Worm (Caenorhabditis elegans) whole organism, L1 larva: ENCODE data around the gene T19D12.6.

ENCODE experiments used
- C16A3.4 ChIP-seq: fragments of 150-350 bp; optimal IDR thresholded peaks from 2 replicates; lab custom pipeline; 2014; ENCODE audit warnings: missing biosample characterization, missing genetic modification characterization
- F16B12.6 ChIP-seq: fragments of 150-350 bp; optimal IDR thresholded peaks from 2 replicates; lab custom pipeline; 2014; ENCODE audit warnings: missing biosample characterization, missing genetic modification characterization
- aly-2 ChIP-seq: fragments of 150-350 bp; optimal IDR thresholded peaks from 2 replicates; lab custom pipeline; 2014; ENCODE audit warnings: missing biosample characterization, missing genetic modification characterization
- ama-1 ChIP-seq: fragments of 150-350 bp; optimal IDR thresholded peaks from 2 replicates; lab custom pipeline; 2014
- blmp-1 ChIP-seq: fragments of 150-350 bp; optimal IDR thresholded peaks from 2 replicates; lab custom pipeline; 2014; ENCODE audit warnings: missing biosample characterization, missing genetic modification characterization
- ceh-63 ChIP-seq: fragments of 200-800 bp; sonication (Bioruptor generic); optimal IDR thresholded peaks from 2 replicates; lab custom pipeline; 2018; ENCODE audit warnings: mild to moderate bottlenecking, missing genetic modification characterization, missing compliant biosample characterization
- ceh-8 ChIP-seq: fragments of 200-800 bp; sonication (Bioruptor generic); optimal IDR thresholded peaks from 2 replicates; lab custom pipeline; 2018; ENCODE audit warnings: mild to moderate bottlenecking, missing genetic modification characterization, moderate library complexity, missing compliant biosample characterization
- ceh-82 ChIP-seq, 3 experiments: fragments of 150-350 bp in 1 of 3; sonication (generic microtip) in 2 of 3; optimal IDR thresholded peaks; 2 replicates each; lab custom pipeline; 2014 to 2017; ENCODE audit warnings: missing biosample characterization in 3 of 3, missing genetic modification characterization in 3 of 3
- ceh-88 ChIP-seq: fragments of 200-800 bp; sonication (Bioruptor generic); IDR thresholded peaks from 2 replicates; pipeline ENCODE4 v1.3.6; 2022; ENCODE audit warnings: missing genetic modification characterization, missing compliant biosample characterization
- ceh-90 ChIP-seq: sonication (generic microtip); optimal IDR thresholded peaks from 2 replicates; lab custom pipeline; 2016; ENCODE audit warnings: missing genetic modification characterization, missing compliant biosample characterization
- dpl-1 ChIP-seq, 3 experiments: fragments of 150-350 bp in 2 of 3; sonication (generic microtip) in 1 of 3; optimal IDR thresholded peaks; 2 replicates each; lab custom pipeline; 2014 to 2017; ENCODE audit warnings: missing biosample characterization in 3 of 3, missing genetic modification characterization in 3 of 3, missing genetic modification reagents in 3 of 3
- efl-1 ChIP-seq, 4 experiments: fragments of 150-350 bp; optimal IDR thresholded peaks in 3 of 4; peaks in 1 of 4; 1 replicate in 1 of 4; 2 replicates in 3 of 4; lab custom pipeline; 2014; ENCODE audit warnings: missing biosample characterization in 2 of 4, missing genetic modification characterization in 2 of 4, missing genetic modification reagents in 2 of 4
- egl-13 ChIP-seq: sonication (generic microtip); optimal IDR thresholded peaks from 2 replicates; lab custom pipeline; 2016; ENCODE audit warnings: missing genotype, missing genetic modification reagents, missing genetic modification characterization, missing compliant biosample characterization
- elt-2 ChIP-seq: sonication (generic microtip); optimal IDR thresholded peaks from 2 replicates; lab custom pipeline; 2016; ENCODE audit warnings: missing genetic modification characterization, mild to moderate bottlenecking, inconsistent platforms, missing compliant biosample characterization, missing genetic modification reagents
- fkh-8 ChIP-seq: sonication (generic microtip); optimal IDR thresholded peaks from 2 replicates; lab custom pipeline; 2016; ENCODE audit warnings: mild to moderate bottlenecking, missing genetic modification characterization, missing compliant biosample characterization
- fos-1 ChIP-seq: fragments of 150-350 bp; optimal IDR thresholded peaks from 2 replicates; lab custom pipeline; 2014; ENCODE audit warnings: missing biosample characterization, missing genetic modification characterization
- grh-1 ChIP-seq: fragments of 200-800 bp; sonication (Bioruptor generic); IDR thresholded peaks from 2 replicates; pipeline ENCODE4 v1.3.6; 2022; ENCODE audit warnings: missing genetic modification reagents, missing genetic modification characterization, missing compliant biosample characterization
- irx-1 ChIP-seq: sonication (generic microtip); optimal IDR thresholded peaks from 2 replicates; lab custom pipeline; 2016; ENCODE audit warnings: missing genetic modification characterization, missing compliant biosample characterization
- jun-1 ChIP-seq: fragments of 150-350 bp; optimal IDR thresholded peaks from 2 replicates; lab custom pipeline; 2014; ENCODE audit warnings: missing biosample characterization, missing genetic modification reagents, missing genetic modification characterization
- lin-13 ChIP-seq: fragments of 150-350 bp; optimal IDR thresholded peaks from 2 replicates; lab custom pipeline; 2014; ENCODE audit warnings: missing biosample characterization, missing genetic modification reagents, missing genetic modification characterization
- lin-14 ChIP-seq: fragments of 200-800 bp; sonication (Bioruptor generic); optimal IDR thresholded peaks from 2 replicates; lab custom pipeline; 2018; ENCODE audit warnings: mild to moderate bottlenecking, missing genetic modification characterization, moderate library complexity, missing compliant biosample characterization
- lin-15B ChIP-seq: fragments of 150-350 bp; sonication (generic microtip); optimal IDR thresholded peaks from 3 replicates; lab custom pipeline; 2014; ENCODE audit warnings: missing biosample characterization, missing genetic modification characterization
- lin-35 ChIP-seq, 2 experiments: fragments of 150-350 bp; optimal IDR thresholded peaks; 2 replicates each; lab custom pipeline; 2014; ENCODE audit warnings: missing biosample characterization in 2 of 2, missing genetic modification characterization in 2 of 2, missing genetic modification reagents in 2 of 2
- lin-39 ChIP-seq: fragments of 150-350 bp; optimal IDR thresholded peaks from 2 replicates; lab custom pipeline; 2014; ENCODE audit warnings: missing biosample characterization, missing genetic modification reagents, missing genetic modification characterization
- lsy-2 ChIP-seq, 2 experiments: fragments of 150-350 bp; optimal IDR thresholded peaks; 2 replicates each; lab custom pipeline; 2014; ENCODE audit warnings: missing biosample characterization in 2 of 2, missing genetic modification characterization in 2 of 2
- mdl-1 ChIP-seq, 2 experiments: fragments of 150-350 bp; optimal IDR thresholded peaks; 2 replicates each; lab custom pipeline; 2014 to 2017; ENCODE audit warnings: missing biosample characterization in 2 of 2, missing genetic modification characterization in 2 of 2, inconsistent platforms in 1 of 2
- mef-2 ChIP-seq: fragments of 150-350 bp; optimal IDR thresholded peaks from 2 replicates; lab custom pipeline; 2014; ENCODE audit warnings: missing biosample characterization, missing genetic modification characterization
- mep-1 ChIP-seq: fragments of 150-350 bp; optimal IDR thresholded peaks from 2 replicates; lab custom pipeline; 2014; ENCODE audit warnings: missing biosample characterization, missing genetic modification characterization
- nhr-11 ChIP-seq: fragments of 150-350 bp; optimal IDR thresholded peaks from 2 replicates; lab custom pipeline; 2014; ENCODE audit warnings: missing biosample characterization, missing genetic modification characterization
- nhr-12 ChIP-seq: sonication (generic microtip); optimal IDR thresholded peaks from 2 replicates; lab custom pipeline; 2017; ENCODE audit warnings: missing biosample characterization, missing genetic modification characterization
- nhr-19 ChIP-seq: fragments of 200-800 bp; sonication (Bioruptor generic); conservative IDR thresholded peaks from 2 replicates; pipeline ENCODE4 v1.3.6; 2022; ENCODE audit warnings: missing genetic modification characterization, missing compliant biosample characterization
- nhr-237 ChIP-seq: fragments of 150-350 bp; optimal IDR thresholded peaks from 2 replicates; lab custom pipeline; 2014; ENCODE audit warnings: missing biosample characterization, missing genetic modification characterization
- nhr-47 ChIP-seq: sonication (generic microtip); optimal IDR thresholded peaks from 2 replicates; lab custom pipeline; 2016; ENCODE audit warnings: mild to moderate bottlenecking, missing genetic modification characterization, moderate library complexity, missing compliant biosample characterization
- nhr-71 ChIP-seq: sonication (generic microtip); optimal IDR thresholded peaks from 2 replicates; lab custom pipeline; 2016; ENCODE audit warnings: mild to moderate bottlenecking, missing genetic modification characterization, moderate library complexity, missing compliant biosample characterization
- nhr-85 ChIP-seq: sonication (generic microtip); peaks from one replicate; lab custom pipeline; 2016; ENCODE audit warnings: missing genetic modification characterization, inconsistent platforms, missing compliant biosample characterization
- nhr-90 ChIP-seq: sonication (generic microtip); optimal IDR thresholded peaks from 2 replicates; lab custom pipeline; 2016; ENCODE audit warnings: mild to moderate bottlenecking, missing genetic modification characterization, missing compliant biosample characterization; ENCODE audit not compliant: poor library complexity
- pag-3 ChIP-seq: sonication (generic microtip); optimal IDR thresholded peaks from 2 replicates; lab custom pipeline; 2017; ENCODE audit warnings: missing genetic modification characterization, mild to moderate bottlenecking, missing compliant biosample characterization, antibody characterized with exemption, borderline replicate concordance; ENCODE audit not compliant: insufficient read depth
- pax-3 ChIP-seq: fragments of 200-800 bp; sonication (Bioruptor generic); optimal IDR thresholded peaks from 2 replicates; lab custom pipeline; 2018; ENCODE audit warnings: mild to moderate bottlenecking, missing genetic modification characterization, moderate library complexity, missing compliant biosample characterization
- pqm-1 ChIP-seq: sonication (generic microtip); optimal IDR thresholded peaks from 3 replicates; lab custom pipeline; 2017; ENCODE audit warnings: missing biosample characterization, missing genetic modification characterization
- rnt-1 ChIP-seq: sonication (generic microtip); optimal IDR thresholded peaks from 2 replicates; lab custom pipeline; 2016; ENCODE audit warnings: mild to moderate bottlenecking, missing genetic modification characterization, moderate library complexity, missing compliant biosample characterization
- sptf-1 ChIP-seq: fragments of 150-350 bp; optimal IDR thresholded peaks from 2 replicates; lab custom pipeline; 2014; ENCODE audit warnings: missing biosample characterization, missing genetic modification characterization
- sup-37 ChIP-seq: fragments of 200-800 bp; sonication (Bioruptor generic); optimal IDR thresholded peaks from 2 replicates; lab custom pipeline; 2018; ENCODE audit warnings: mild to moderate bottlenecking, missing genetic modification characterization, missing compliant biosample characterization
- swsn-7 ChIP-seq: sonication (generic microtip); optimal IDR thresholded peaks from 2 replicates; lab custom pipeline; 2016; ENCODE audit warnings: missing genetic modification characterization, missing compliant biosample characterization
- unc-30 ChIP-seq: sonication (generic microtip); optimal IDR thresholded peaks from 2 replicates; lab custom pipeline; 2017; ENCODE audit warnings: missing biosample characterization, missing genetic modification characterization
- unc-86 ChIP-seq: sonication (generic microtip); optimal IDR thresholded peaks from 2 replicates; lab custom pipeline; 2016; ENCODE audit warnings: missing genetic modification characterization, missing compliant biosample characterization
- vab-15 ChIP-seq: sonication (generic microtip); optimal IDR thresholded peaks from 2 replicates; lab custom pipeline; 2017; ENCODE audit warnings: missing genotype, mild to moderate bottlenecking, missing genetic modification characterization, missing compliant biosample characterization
- xbp-1 ChIP-seq: sonication (generic microtip); optimal IDR thresholded peaks from 2 replicates; lab custom pipeline; 2016; ENCODE audit warnings: missing genetic modification characterization, missing compliant biosample characterization

T19D12.6 gene

DNA sequence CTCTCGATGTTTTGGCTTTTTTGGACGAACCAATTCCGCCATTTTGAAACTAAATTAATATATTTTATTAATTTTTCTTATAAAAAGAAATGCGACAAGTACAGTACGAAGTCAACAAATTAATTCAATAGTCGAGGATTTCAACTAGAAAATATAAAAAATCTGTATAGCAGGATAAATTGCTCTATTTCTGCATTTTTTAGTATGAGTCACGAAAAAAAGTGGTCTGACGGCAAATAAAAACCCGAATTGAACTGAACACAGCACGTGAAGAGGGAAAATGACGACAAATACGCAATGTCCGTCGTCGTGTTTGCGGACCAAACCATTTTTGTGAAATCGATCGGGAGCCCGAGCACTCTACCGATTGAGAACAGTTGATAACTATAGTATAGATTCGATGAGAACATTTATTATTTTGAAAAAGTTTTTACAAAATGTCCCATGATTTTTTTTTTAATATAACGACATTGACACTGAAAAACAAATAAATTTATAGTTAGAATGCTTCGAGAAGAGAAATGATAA lies 33.5 kb downstream of the T19D12.6 start, which contains the start of gene epg-5 (continued):
- TF ChIP-seq egl-13 (tag; lab: Kevin White, UChicago) (no peak), nhr-90 (tag; lab: Kevin White, UChicago) (no peak), ceh-88 (no peak), aly-2 (tag; lab: Kevin White, UChicago) (no peak), xbp-1 (tag; lab: Kevin White, UChicago) (no peak), nhr-11 (tag; lab: Kevin White, UChicago) (no peak), swsn-7 (no peak), fkh-8 (tag; lab: Kevin White, UChicago) (no peak), pqm-1 (tag; lab: Kevin White, UChicago) (no peak), efl-1 (optimal IDR thresholded peaks at IDR 0.05; lab: Kevin White, UChicago) (peak; percentile 42 to 54), efl-1 (GFP tag; optimal IDR thresholded peaks at IDR 0.05 in 1 of 2; lab: Kevin White, UChicago) (peak; percentile 53 to 80), ceh-8 (GFP tag; lab: Kevin White, UChicago) (no peak), nhr-237 (tag; lab: Kevin White, UChicago) (no peak), lin-14 (GFP tag; lab: Kevin White, UChicago) (peak; percentile 60), unc-86 (tag; lab: Kevin White, UChicago) (no peak), sptf-1 (tag; lab: Kevin White, UChicago) (no peak), grh-1 (GFP tag; lab: Robert Waterston, UW) (no peak), unc-30 (tag; lab: Kevin White, UChicago) (no peak), jun-1 (no peak), dpl-1 (GFP tag; optimal IDR thresholded peaks at IDR 0.05; lab: Kevin White, UChicago) (peak in 2 of 3 experiments; percentile 46 to 54), elt-2 (tag; lab: Kevin White, UChicago) (peak; percentile 11), nhr-12 (tag; lab: Kevin White, UChicago) (no peak), C16A3.4 (peak; percentile 6), sup-37 (GFP tag; lab: Kevin White, UChicago) (no peak), irx-1 (tag; lab: Kevin White, UChicago) (no peak), rnt-1 (peak; percentile 31), nhr-71 (tag; lab: Kevin White, UChicago) (peak; percentile 38), ama-1 (lab: Kevin White, UChicago) (no peak), mep-1 (tag; lab: Kevin White, UChicago) (peak; percentile 65), mdl-1 (tag; optimal IDR thresholded peaks at IDR 0.05; lab: Kevin White, UChicago) (peak in 1 of 2 experiments; percentile 75)

DNA sequence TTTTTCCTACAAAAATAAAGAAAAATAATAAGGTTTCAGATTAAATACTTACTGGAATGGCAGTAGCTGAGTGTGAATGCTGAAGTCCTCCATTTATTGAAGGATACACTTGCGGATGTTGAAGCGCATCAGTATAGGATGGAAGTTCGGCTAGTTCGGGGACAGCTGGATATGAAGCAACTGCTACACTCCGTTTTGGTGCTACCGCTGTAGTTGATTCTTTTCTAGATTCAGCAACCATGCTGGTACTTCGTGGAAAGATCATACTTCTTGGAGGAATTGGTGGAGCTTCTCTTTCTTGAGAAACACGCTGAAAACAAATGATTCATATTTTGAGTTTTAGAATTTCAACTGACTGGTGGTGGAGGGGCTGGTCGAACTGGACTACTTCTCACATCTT lies 34.3 kb downstream of the T19D12.6 start:
- TF ChIP-seq pax-3 (tag; lab: Kevin White, UChicago) (no peak), vab-15 (no peak), fos-1 (no peak), lsy-2 (tag; optimal IDR thresholded peaks at IDR 0.05; lab: Kevin White, UChicago) (no peak), elt-2 (tag; lab: Kevin White, UChicago) (no peak), lin-15B (tag; lab: Kevin White, UChicago) (no peak), ceh-90 (tag; lab: Kevin White, UChicago) (no peak), nhr-11 (tag; lab: Kevin White, UChicago) (no peak), lin-13 (GFP tag; lab: Kevin White, UChicago) (no peak), mep-1 (tag; lab: Kevin White, UChicago) (no peak), lin-39 (tag; lab: Kevin White, UChicago) (no peak)

- TF ChIP-seq fos-1: peak; percentile 42
- no peak for TF ChIP-seq mef-2 (tag; lab: Kevin White, UChicago)
- peak; percentile 25 for TF ChIP-seq pag-3 (tag; lab: Kevin White, UChicago)
- TF ChIP-seq elt-2 (tag; lab: Kevin White, UChicago): no peak
- peak; percentile 95 for TF ChIP-seq F16B12.6
- TF ChIP-seq nhr-47: peak; percentile 66
- peak; percentile 40 for TF ChIP-seq unc-86 (tag; lab: Kevin White, UChicago)
- TF ChIP-seq nhr-19 (GFP tag; lab: Robert Waterston, UW): peak; percentile 53
- TF ChIP-seq fkh-8 (tag; lab: Kevin White, UChicago): no peak
- peak; percentile 33 for TF ChIP-seq xbp-1 (tag; lab: Kevin White, UChicago)
- TF ChIP-seq lin-35 (GFP tag; optimal IDR thresholded peaks at IDR 0.05; lab: Kevin White, UChicago): peak; percentile 42 to 71
- peak; percentile 0 for TF ChIP-seq nhr-90 (tag; lab: Kevin White, UChicago)
- peak; percentile 35 for TF ChIP-seq lin-14 (GFP tag; lab: Kevin White, UChicago)
- TF ChIP-seq blmp-1 (tag; lab: Kevin White, UChicago): peak; percentile 4
- TF ChIP-seq nhr-85 (tag; lab: Kevin White, UChicago): peak; percentile 57
- TF ChIP-seq mdl-1 (tag; optimal IDR thresholded peaks at IDR 0.05; lab: Kevin White, UChicago): peak in 1 of 2 experiments; percentile 58
- no peak for TF ChIP-seq ceh-8 (GFP tag; lab: Kevin White, UChicago)
- peak; percentile 61 for TF ChIP-seq swsn-7
- TF ChIP-seq ceh-63 (GFP tag; lab: Kevin White, UChicago): no peak
- TF ChIP-seq ceh-82 (tag; optimal IDR thresholded peaks at IDR 0.05; lab: Kevin White, UChicago): peak in 2 of 3 experiments; percentile 6 to 32
- peak; percentile 68 for TF ChIP-seq nhr-71 (tag; lab: Kevin White, UChicago)
These were observed 41.9 kb downstream of the T19D12.6 start, which contains the start of gene vps-33.2 for ce11 chrII:6600973-6601372. Gene vps-33.2 (plus strand): TSS chrII:6601216.
